Fruit fly (Drosophila melanogaster) whole organism, embryonic: ENCODE data around the gene AstC-R2.

Experiments
- CG12942 ChIP-seq: fragments of 200-800 bp; sonication (Bioruptor generic); optimal IDR thresholded peaks from 3 replicates; lab custom pipeline; 2016; ENCODE audit warnings: missing biosample characterization, missing genetic modification characterization
- HmgD ChIP-seq: fragments of 200-800 bp; sonication (Bioruptor generic); optimal IDR thresholded peaks from 3 replicates; lab custom pipeline; 2016; ENCODE audit warnings: missing biosample characterization, missing genetic modification characterization
- MTF-1 ChIP-seq: fragments of 200-800 bp; sonication (Bioruptor generic); optimal IDR thresholded peaks from 2 replicates; lab custom pipeline; 2018; ENCODE audit warnings: missing biosample characterization, mild to moderate bottlenecking, missing genetic modification characterization, borderline replicate concordance
- YL-1 ChIP-seq: fragments of 200-800 bp; sonication (Bioruptor generic); optimal IDR thresholded peaks from 3 replicates; lab custom pipeline; 2017; ENCODE audit warnings: missing biosample characterization, mild to moderate bottlenecking, missing genetic modification characterization
- ham ChIP-seq: fragments of 200-800 bp; sonication (Bioruptor generic); IDR thresholded peaks from 2 replicates; pipeline ENCODE4 v1.3.6; 2022; ENCODE audit warnings: missing biosample characterization, missing genetic modification characterization
- sob ChIP-seq: fragments of 200-800 bp; sonication (Bioruptor generic); IDR thresholded peaks from 2 replicates; pipeline ENCODE4 v1.3.6; 2022; ENCODE audit warnings: missing biosample characterization, missing genetic modification characterization
- usp ChIP-seq: fragments of >200 bp; optimal IDR thresholded peaks from 2 replicates; lab custom pipeline; 2017; ENCODE audit warnings: missing biosample characterization, missing genetic modification characterization

DNA sequence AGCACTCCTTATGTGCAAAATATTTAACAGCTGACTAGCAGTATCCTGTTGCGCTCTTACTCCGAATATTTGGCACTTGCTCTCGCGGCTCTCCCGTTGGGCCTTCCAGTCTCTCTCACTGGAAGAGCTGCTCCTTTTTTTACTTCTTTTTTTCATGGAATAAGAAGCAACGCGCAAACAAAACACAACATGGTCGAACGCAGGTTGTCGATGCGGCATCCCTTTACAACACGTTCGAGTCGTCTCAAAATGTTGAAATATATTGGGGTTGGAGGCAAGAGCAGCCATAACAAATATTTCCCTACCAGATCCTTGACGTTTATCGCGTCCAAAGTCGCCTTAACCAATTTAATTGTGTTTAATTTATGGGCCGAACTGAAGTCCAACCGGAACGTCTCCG is 37.5 kb upstream of the AstC-R2 start:
- TF ChIP-seq usp (GFP tag; lab: Kevin White, UChicago) (no peak), MTF-1 (GFP tag; lab: Kevin White, UChicago) (no peak), HmgD (GFP tag; lab: Kevin White, UChicago) (no peak), sob (GFP tag; lab: Robert Waterston, UW) (no peak), CG12942 (GFP tag; lab: Kevin White, UChicago) (no peak), YL-1 (GFP tag; lab: Kevin White, UChicago) (no peak), ham (GFP tag; lab: Robert Waterston, UW) (no peak)
